Worm (Caenorhabditis elegans) whole organism, early embryonic: ENCODE results near the gene mrpl-46.
"Not testable (repeated sequence)": the region's sequence is repeated elsewhere in the genome, so short reads cannot be mapped to it uniquely, and the experiment has no call there.

Source experiments
- B0310.2 ChIP-seq: sonication (generic microtip); optimal IDR thresholded peaks from 2 replicates; lab custom pipeline; 2016; ENCODE audit warnings: mild to moderate bottlenecking, missing genetic modification characterization, missing compliant biosample characterization
- F13C5.2 ChIP-seq: sonication (generic microtip); optimal IDR thresholded peaks from 2 replicates; lab custom pipeline; 2017; ENCODE audit warnings: mild to moderate bottlenecking, missing genetic modification characterization, inconsistent platforms, missing compliant biosample characterization
- aly-1 ChIP-seq: sonication (generic microtip); optimal IDR thresholded peaks from 2 replicates; lab custom pipeline; 2016; ENCODE audit warnings: missing genetic modification characterization, missing compliant biosample characterization
- ama-1 ChIP-seq: fragments of 150-350 bp; optimal IDR thresholded peaks from 2 replicates; lab custom pipeline; 2014
- ceh-13 ChIP-seq: fragments of 200-800 bp; sonication (Bioruptor generic); optimal IDR thresholded peaks from 2 replicates; lab custom pipeline; 2018; ENCODE audit warnings: mild to moderate bottlenecking, missing genetic modification characterization, missing compliant biosample characterization
- ceh-36 ChIP-seq: sonication (generic microtip); optimal IDR thresholded peaks from 2 replicates; lab custom pipeline; 2016; ENCODE audit warnings: missing genetic modification characterization, inconsistent platforms, missing compliant biosample characterization
- ets-7 ChIP-seq: sonication (generic microtip); optimal IDR thresholded peaks from 2 replicates; lab custom pipeline; 2016; ENCODE audit warnings: missing genotype, missing genetic modification characterization, missing compliant biosample characterization
- flt-1 ChIP-seq: fragments of 200-800 bp; sonication (Bioruptor generic); IDR thresholded peaks from 2 replicates; pipeline ENCODE4 v1.3.6; 2022; ENCODE audit warnings: missing genetic modification characterization, missing compliant biosample characterization
- hmbx-1 ChIP-seq: sonication (generic microtip); optimal IDR thresholded peaks from 2 replicates; lab custom pipeline; 2016; ENCODE audit warnings: mild to moderate bottlenecking, missing genetic modification characterization, missing compliant biosample characterization
- hmg-4 ChIP-seq: fragments of 200-800 bp; sonication (Bioruptor generic); optimal IDR thresholded peaks from 2 replicates; lab custom pipeline; 2018; ENCODE audit warnings: mild to moderate bottlenecking, missing genetic modification characterization, missing compliant biosample characterization
- hnd-1 ChIP-seq: sonication (generic microtip); optimal IDR thresholded peaks from 2 replicates; lab custom pipeline; 2016; ENCODE audit warnings: missing genetic modification characterization, missing compliant biosample characterization
- pes-1 ChIP-seq: fragments of 200-800 bp; sonication (Bioruptor generic); IDR thresholded peaks from 2 replicates; pipeline ENCODE4 v1.3.6; 2022; ENCODE audit warnings: missing genetic modification reagents, missing genetic modification characterization, missing compliant biosample characterization
- scrt-1 ChIP-seq: fragments of 200-800 bp; sonication (Bioruptor generic); IDR thresholded peaks from 2 replicates; pipeline ENCODE4 v1.3.6; 2022; ENCODE audit warnings: missing genetic modification characterization, missing compliant biosample characterization
- sea-1 ChIP-seq: fragments of 200-800 bp; sonication (Bioruptor generic); conservative IDR thresholded peaks from 2 replicates; pipeline ENCODE4 v1.3.6; 2022; ENCODE audit warnings: missing genetic modification characterization, missing compliant biosample characterization
- tbx-11 ChIP-seq: fragments of 200-800 bp; sonication (Bioruptor generic); IDR thresholded peaks from 2 replicates; pipeline ENCODE4 v1.3.6; 2022; ENCODE audit warnings: missing genetic modification characterization, missing compliant biosample characterization
- tbx-37 ChIP-seq: fragments of 200-800 bp; sonication (Bioruptor generic); conservative IDR thresholded peaks from 2 replicates; pipeline ENCODE4 v1.3.6; 2022; ENCODE audit warnings: missing genetic modification reagents, missing genetic modification characterization, missing compliant biosample characterization
- tra-4 ChIP-seq: sonication (generic microtip); optimal IDR thresholded peaks from 2 replicates; lab custom pipeline; 2017; ENCODE audit warnings: missing genetic modification characterization, missing compliant biosample characterization

mrpl-46 gene

DNA sequence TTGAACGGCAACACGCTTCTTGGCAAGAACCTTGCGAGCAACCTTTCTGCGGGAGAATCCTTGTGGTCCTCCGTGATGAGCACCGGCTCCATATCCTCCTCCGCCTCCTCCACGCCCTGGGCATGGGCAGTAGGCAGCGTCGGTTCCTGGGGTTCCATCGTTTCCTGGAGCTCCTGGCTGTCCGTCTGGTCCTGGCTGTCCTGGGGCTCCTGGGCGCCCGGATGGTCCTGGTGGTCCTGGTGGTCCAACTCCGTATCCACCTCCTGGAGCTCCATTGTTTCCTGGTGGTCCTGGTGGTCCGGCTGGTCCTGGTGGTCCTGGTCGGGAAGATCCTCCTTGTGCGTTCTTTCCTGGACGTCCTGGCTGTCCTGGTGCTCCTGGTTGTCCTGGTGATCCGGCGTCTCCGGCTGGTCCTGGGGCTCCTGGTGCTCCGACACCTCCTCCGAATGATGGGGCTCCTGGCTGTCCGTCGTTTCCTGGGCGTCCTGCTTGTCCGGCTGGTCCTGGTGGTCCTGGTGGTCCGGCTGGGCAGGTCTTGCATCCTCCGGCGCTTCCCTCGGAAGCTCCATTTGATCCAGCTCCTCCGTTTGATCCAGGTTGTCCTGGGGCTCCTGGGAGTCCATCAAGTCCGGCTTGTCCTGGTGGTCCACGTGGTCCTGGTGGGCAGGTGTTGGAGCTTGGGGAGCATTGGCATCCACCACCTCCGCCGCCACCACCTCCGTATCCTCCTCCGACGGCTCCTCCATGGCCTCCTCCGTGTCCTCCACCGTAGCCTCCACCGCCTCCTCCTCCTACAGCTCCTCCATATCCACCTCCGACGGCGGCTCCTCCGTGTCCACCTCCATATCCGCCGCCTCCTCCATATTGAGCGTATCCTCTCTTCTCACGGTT is 37.9 kb upstream of the mrpl-46 start:
- no peak for TF ChIP-seq hmbx-1 (tag; lab: Kevin White, UChicago)
- no peak for TF ChIP-seq hmg-4

DNA sequence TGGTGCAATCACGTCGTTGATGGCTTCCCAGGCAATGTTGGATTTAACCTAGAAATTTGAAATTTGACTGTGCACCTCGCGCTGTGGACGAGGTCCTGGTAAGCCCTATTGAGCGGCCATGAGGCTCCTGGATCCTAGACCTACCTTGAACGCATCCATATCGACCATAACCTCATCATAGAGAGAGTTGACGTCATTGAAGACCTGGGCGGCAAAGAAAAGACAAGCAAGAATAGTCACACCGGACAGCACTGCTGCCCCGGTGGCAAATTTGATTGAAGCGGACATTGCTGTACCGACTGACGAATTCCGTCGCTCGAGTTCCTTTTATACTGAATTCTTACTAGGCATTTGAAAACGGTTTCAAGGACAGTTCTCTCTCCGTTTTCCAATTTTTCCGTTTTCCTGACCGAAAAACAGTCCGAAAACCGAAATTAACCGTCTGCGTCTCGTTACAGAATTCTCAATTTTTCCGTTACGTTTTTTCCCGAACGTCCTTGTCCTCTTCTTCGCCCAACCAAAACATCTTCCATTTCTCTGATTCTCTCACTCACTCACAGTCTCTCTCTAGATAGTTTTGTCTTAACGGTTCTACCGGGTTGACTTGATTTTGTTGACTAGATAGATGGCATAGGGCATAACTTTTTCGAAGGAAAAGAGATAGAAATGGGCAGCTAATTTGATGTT is 37.1 kb upstream of the mrpl-46 start, which contains the start of gene col-103:
col-103 (minus strand) TSS at position 302 of the 687 bp plus-strand sequence.
- TF ChIP-seq pes-1 (GFP tag; lab: Robert Waterston, UW) (no peak), aly-1 (tag; lab: Kevin White, UChicago) (no peak), scrt-1 (GFP tag; lab: Robert Waterston, UW) (no peak), tbx-11 (GFP tag; lab: Robert Waterston, UW) (no peak), F13C5.2 (tag; lab: Kevin White, UChicago) (no peak), B0310.2 (no peak), ets-7 (tag; lab: Kevin White, UChicago) (no peak), hmbx-1 (tag; lab: Kevin White, UChicago) (no peak), sea-1 (GFP tag; lab: Robert Waterston, UW) (no peak), ama-1 (lab: Kevin White, UChicago) (no peak), hmg-4 (no peak), ceh-36 (tag; lab: Kevin White, UChicago) (no peak), hnd-1 (no peak), flt-1 (GFP tag; lab: Robert Waterston, UW) (no peak), tbx-37 (GFP tag; lab: Robert Waterston, UW) (no peak), ceh-13 (GFP tag; lab: Kevin White, UChicago) (no peak)

- TF ChIP-seq ceh-13 (GFP tag; lab: Kevin White, UChicago), result no peak
- no peak for TF ChIP-seq ceh-36 (tag; lab: Kevin White, UChicago)
Observed at ce11 chrIV:768312-768711, 32.3 kb upstream of the mrpl-46 start, which contains the start of gene F56B3.2. Gene F56B3.2, minus strand, starts transcription at chrIV:768584.

ce11 chrIV:771061-771460 is 29.6 kb upstream of the mrpl-46 start, which contains the start of gene F56B3.9:
Gene F56B3.9, plus strand, starts transcription at chrIV:771361.
- TF ChIP-seq pes-1 (GFP tag; lab: Robert Waterston, UW); ama-1 (lab: Kevin White, UChicago); tra-4: not testable (repeated sequence)

- no peak for TF ChIP-seq B0310.2
- no peak for TF ChIP-seq tbx-11 (GFP tag; lab: Robert Waterston, UW)
- TF ChIP-seq sea-1 (GFP tag; lab: Robert Waterston, UW), result no peak
- no peak for TF ChIP-seq scrt-1 (GFP tag; lab: Robert Waterston, UW)
- TF ChIP-seq flt-1 (GFP tag; lab: Robert Waterston, UW), result no peak
- no peak for TF ChIP-seq F13C5.2 (tag; lab: Kevin White, UChicago)
- no peak for TF ChIP-seq pes-1 (GFP tag; lab: Robert Waterston, UW)
- TF ChIP-seq aly-1 (tag; lab: Kevin White, UChicago), result no peak
- TF ChIP-seq hmg-4, result no peak
- TF ChIP-seq ama-1 (lab: Kevin White, UChicago), result no peak
- no peak for TF ChIP-seq hmbx-1 (tag; lab: Kevin White, UChicago)
Observed at ce11 chrIV:772931-773330, 27.7 kb upstream of the mrpl-46 start, which contains the start of gene mrpl-2. Gene mrpl-2, plus strand, starts transcription at chrIV:773237.

ce11 chrIV:773580-773979 is 27.0 kb upstream of the mrpl-46 start:
- TF ChIP-seq pes-1 (GFP tag; lab: Robert Waterston, UW), result no peak
- TF ChIP-seq F13C5.2 (tag; lab: Kevin White, UChicago), result no peak
- no peak for TF ChIP-seq tbx-11 (GFP tag; lab: Robert Waterston, UW)
- no peak for TF ChIP-seq B0310.2
- no peak for TF ChIP-seq tbx-37 (GFP tag; lab: Robert Waterston, UW)
- TF ChIP-seq aly-1 (tag; lab: Kevin White, UChicago), result no peak
- no peak for TF ChIP-seq hnd-1
- no peak for TF ChIP-seq ceh-13 (GFP tag; lab: Kevin White, UChicago)
- TF ChIP-seq scrt-1 (GFP tag; lab: Robert Waterston, UW), result no peak
- TF ChIP-seq ama-1 (lab: Kevin White, UChicago), result no peak
- TF ChIP-seq tra-4, result no peak
- no peak for TF ChIP-seq hmbx-1 (tag; lab: Kevin White, UChicago)
- TF ChIP-seq flt-1 (GFP tag; lab: Robert Waterston, UW), result no peak
- TF ChIP-seq sea-1 (GFP tag; lab: Robert Waterston, UW), result no peak

- TF ChIP-seq sea-1 (GFP tag; lab: Robert Waterston, UW), result no peak
- no peak for TF ChIP-seq ceh-36 (tag; lab: Kevin White, UChicago)
- no peak for TF ChIP-seq pes-1 (GFP tag; lab: Robert Waterston, UW)
- TF ChIP-seq flt-1 (GFP tag; lab: Robert Waterston, UW), result no peak
- no peak for TF ChIP-seq B0310.2
- TF ChIP-seq ceh-13 (GFP tag; lab: Kevin White, UChicago), result no peak
- TF ChIP-seq hnd-1, result no peak
Observed at ce11 chrIV:778484-778883, 22.1 kb upstream of the mrpl-46 start, which contains the start of gene ugt-52. Gene ugt-52, plus strand, starts transcription at chrIV:778784.
